Worm (Caenorhabditis elegans) whole organism, L2 larva: ENCODE measurements around the gene lsm-3.
"Not testable (repeated sequence)": the region's sequence is repeated elsewhere in the genome, so short reads cannot be mapped to it uniquely, and the experiment has no call there.

ENCODE experiments used
- lsy-2 ChIP-seq, 2 experiments: fragments of 150-350 bp in 1 of 2; sonication (generic microtip) in 1 of 2; optimal IDR thresholded peaks; 2 replicates each; lab custom pipeline; 2014 to 2017; ENCODE audit warnings: missing biosample characterization in 2 of 2, missing genetic modification characterization in 2 of 2
- nhr-237 ChIP-seq: fragments of 150-350 bp; optimal IDR thresholded peaks from 2 replicates; lab custom pipeline; 2014; ENCODE audit warnings: missing biosample characterization, missing genetic modification characterization
- nhr-25 ChIP-seq: fragments of 150-350 bp; sonication (generic microtip); optimal IDR thresholded peaks from 3 replicates; lab custom pipeline; 2014; ENCODE audit warnings: missing biosample characterization, missing genetic modification characterization

ce11 chrIV:13430137-13430536, 43.1 kb downstream of the lsm-3 start:
- not testable (repeated sequence) for TF ChIP-seq nhr-237 (tag; lab: Kevin White, UChicago); nhr-25 (tag; lab: Kevin White, UChicago); lsy-2 (tag; optimal IDR thresholded peaks at IDR 0.05; lab: Kevin White, UChicago)
